Fruit fly (Drosophila melanogaster) whole organism, embryonic: ENCODE data around the gene Rab19.

ENCODE experiments used
- BtbVII ChIP-seq: fragments of 200-800 bp; sonication (Bioruptor generic); optimal IDR thresholded peaks from 3 replicates; lab custom pipeline; 2017; ENCODE audit warnings: missing biosample characterization, mild to moderate bottlenecking, missing genetic modification characterization
- CG10462 ChIP-seq: fragments of 200-800 bp; sonication (Bioruptor generic); optimal IDR thresholded peaks from 2 replicates; lab custom pipeline; 2016; ENCODE audit warnings: missing biosample characterization, missing genetic modification characterization
- CG10959 ChIP-seq: fragments of 200-800 bp; sonication (Bioruptor generic); IDR thresholded peaks from 2 replicates; pipeline ENCODE4 v1.3.6; 2022; ENCODE audit warnings: missing biosample characterization, missing genetic modification characterization
- CG11093 ChIP-seq: fragments of 200-800 bp; sonication (Bioruptor generic); IDR thresholded peaks from 3 replicates; pipeline ENCODE4 v1.3.6; 2022; ENCODE audit warnings: missing biosample characterization, missing genetic modification characterization
- CG12104 ChIP-seq: fragments of 200-800 bp; sonication (Bioruptor generic); optimal IDR thresholded peaks from 3 replicates; lab custom pipeline; 2016; ENCODE audit warnings: missing biosample characterization, missing genetic modification characterization
- CG13624 ChIP-seq: fragments of 200-800 bp; sonication (Bioruptor generic); optimal IDR thresholded peaks from 2 replicates; lab custom pipeline; 2016; ENCODE audit warnings: missing biosample characterization, missing genetic modification characterization
- CG14441 ChIP-seq: fragments of 200-800 bp; sonication (Bioruptor generic); IDR thresholded peaks from 2 replicates; pipeline ENCODE4 v1.3.6; 2022; ENCODE audit warnings: missing biosample characterization, missing genetic modification characterization
- CG14667 ChIP-seq: fragments of 200-800 bp; sonication (Bioruptor generic); IDR thresholded peaks from 2 replicates; pipeline ENCODE4 v1.3.6; 2022; ENCODE audit warnings: missing biosample characterization, missing genetic modification characterization
- CG16779 ChIP-seq: fragments of 200-800 bp; sonication (Bioruptor generic); IDR thresholded peaks from 2 replicates; pipeline ENCODE4 v1.3.6; 2022; ENCODE audit warnings: missing biosample characterization, missing genetic modification characterization
- CG17568 ChIP-seq: fragments of 200-800 bp; sonication (Bioruptor generic); optimal IDR thresholded peaks from 2 replicates; lab custom pipeline; 2018; ENCODE audit warnings: missing biosample characterization, mild to moderate bottlenecking, missing genetic modification characterization, moderate library complexity
- CG17612 ChIP-seq: fragments of 200-800 bp; sonication (Bioruptor generic); IDR thresholded peaks from 2 replicates; pipeline ENCODE4 v1.3.6; 2022; ENCODE audit warnings: missing biosample characterization, missing genetic modification characterization
- CG17912 ChIP-seq: fragments of 200-800 bp; sonication (Bioruptor generic); optimal IDR thresholded peaks from 2 replicates; lab custom pipeline; 2018; ENCODE audit warnings: missing biosample characterization, mild to moderate bottlenecking, missing genetic modification characterization
- CG18476 ChIP-seq: fragments of 200-800 bp; sonication (Bioruptor generic); optimal IDR thresholded peaks from 2 replicates; lab custom pipeline; 2016; ENCODE audit warnings: missing biosample characterization, mild to moderate bottlenecking, missing genetic modification characterization
- CG2116 ChIP-seq: fragments of 200-800 bp; sonication (Bioruptor generic); optimal IDR thresholded peaks from 3 replicates; lab custom pipeline; 2018; ENCODE audit warnings: missing biosample characterization, mild to moderate bottlenecking, missing genetic modification characterization
- CG2712 ChIP-seq: fragments of 200-800 bp; optimal IDR thresholded peaks from 3 replicates; lab custom pipeline; 2019; ENCODE audit warnings: missing biosample characterization, mild to moderate bottlenecking, missing genetic modification characterization, moderate library complexity
- CG33213 ChIP-seq: fragments of 200-800 bp; sonication (Bioruptor generic); optimal IDR thresholded peaks from 3 replicates; lab custom pipeline; 2016; ENCODE audit warnings: missing biosample characterization, missing genetic modification characterization
- CG3847 ChIP-seq: fragments of 200-800 bp; sonication (Bioruptor generic); IDR thresholded peaks from 2 replicates; pipeline ENCODE4 v1.3.6; 2022; ENCODE audit warnings: missing biosample characterization, missing genetic modification characterization
- CG4328 ChIP-seq: fragments of 200-800 bp; sonication (Bioruptor generic); optimal IDR thresholded peaks from 3 replicates; lab custom pipeline; 2017; ENCODE audit warnings: missing biosample characterization, missing genetic modification reagents, missing genetic modification characterization
- CG8281 ChIP-seq: fragments of 200-800 bp; sonication (Bioruptor generic); optimal IDR thresholded peaks from 2 replicates; lab custom pipeline; 2018; ENCODE audit warnings: missing biosample characterization, mild to moderate bottlenecking, missing genetic modification characterization, moderate library complexity
- CG9817 ChIP-seq: fragments of 200-800 bp; sonication (Bioruptor generic); optimal IDR thresholded peaks from 2 replicates; lab custom pipeline; 2018; ENCODE audit warnings: missing biosample characterization, mild to moderate bottlenecking, missing genetic modification characterization, moderate library complexity
- Deaf1 ChIP-seq: fragments of 200-800 bp; optimal IDR thresholded peaks from 3 replicates; lab custom pipeline; 2019; ENCODE audit warnings: missing biosample characterization, mild to moderate bottlenecking, missing genetic modification characterization, moderate library complexity
- Eip74EF ChIP-seq, 2 experiments: fragments of 200-800 bp in 1 of 2; fragments of >200 bp in 1 of 2; sonication (Bioruptor generic) in 1 of 2; optimal IDR thresholded peaks; 2 replicates each; lab custom pipeline; 2017 to 2019; ENCODE audit warnings: missing biosample characterization in 2 of 2, missing genetic modification characterization in 2 of 2, mild to moderate bottlenecking in 1 of 2, moderate library complexity in 1 of 2
- H2.0 ChIP-seq: fragments of 200-800 bp; sonication (Bioruptor generic); IDR thresholded peaks from 2 replicates; pipeline ENCODE4 v1.3.6; 2022; ENCODE audit warnings: missing biosample characterization, missing genetic modification characterization
- Hand ChIP-seq: fragments of 200-800 bp; sonication (Bioruptor generic); optimal IDR thresholded peaks from 2 replicates; lab custom pipeline; 2017; ENCODE audit warnings: mild to moderate bottlenecking, missing biosample characterization, missing genetic modification reagents, missing genetic modification characterization
- MBD-R2 ChIP-seq: fragments of 200-800 bp; sonication (Bioruptor generic); IDR thresholded peaks from 2 replicates; pipeline ENCODE4 v1.3.6; 2022; ENCODE audit warnings: missing biosample characterization, missing genetic modification characterization
- Mad ChIP-seq: fragments of 200-800 bp; sonication (Bioruptor generic); optimal IDR thresholded peaks from 2 replicates; lab custom pipeline; 2016; ENCODE audit warnings: missing biosample characterization, missing genetic modification characterization
- NfI ChIP-seq: fragments of 200-800 bp; sonication (Bioruptor generic); optimal IDR thresholded peaks from 3 replicates; lab custom pipeline; 2018; ENCODE audit warnings: missing biosample characterization, mild to moderate bottlenecking, missing genetic modification characterization, moderate library complexity
- TFAM ChIP-seq: fragments of 200-800 bp; sonication (Bioruptor generic); optimal IDR thresholded peaks from 2 replicates; lab custom pipeline; 2017; ENCODE audit warnings: missing biosample characterization, missing genetic modification characterization, inconsistent platforms
- ap ChIP-seq: fragments of 200-800 bp; sonication (Bioruptor generic); IDR thresholded peaks from 2 replicates; pipeline ENCODE4 v1.3.6; 2022; ENCODE audit warnings: missing biosample characterization, missing genetic modification characterization
- bab2 ChIP-seq: fragments of 200-800 bp; sonication (Bioruptor generic); optimal IDR thresholded peaks from 2 replicates; lab custom pipeline; 2016; ENCODE audit warnings: missing biosample characterization, missing genetic modification characterization
- cad ChIP-seq: fragments of >200 bp; optimal IDR thresholded peaks from 2 replicates; lab custom pipeline; 2017; ENCODE audit warnings: missing biosample characterization, missing genetic modification characterization
- cas ChIP-seq: fragments of 200-800 bp; sonication (Bioruptor generic); IDR thresholded peaks from 2 replicates; pipeline ENCODE4 v1.3.6; 2022; ENCODE audit warnings: missing biosample characterization, missing genetic modification characterization
- cato ChIP-seq: fragments of 200-800 bp; sonication (Bioruptor generic); optimal IDR thresholded peaks from 2 replicates; lab custom pipeline; 2016; ENCODE audit warnings: missing biosample characterization, missing genetic modification characterization, borderline replicate concordance
- ci ChIP-seq: fragments of 200-800 bp; sonication (Bioruptor generic); IDR thresholded peaks from 3 replicates; pipeline ENCODE4 v1.3.6; 2022; ENCODE audit warnings: missing biosample characterization, missing genetic modification characterization
- dati ChIP-seq: fragments of 200-800 bp; sonication (Bioruptor generic); IDR thresholded peaks from 2 replicates; pipeline ENCODE4 v1.3.6; 2022; ENCODE audit warnings: missing biosample characterization, missing genetic modification characterization
- ewg ChIP-seq: fragments of 200-800 bp; sonication (Bioruptor generic); optimal IDR thresholded peaks from 3 replicates; lab custom pipeline; 2017; ENCODE audit warnings: mild to moderate bottlenecking, missing biosample characterization, missing genetic modification reagents, missing genetic modification characterization
- fd64A ChIP-seq: fragments of 200-800 bp; sonication (Bioruptor generic); optimal IDR thresholded peaks from 3 replicates; lab custom pipeline; 2018; ENCODE audit warnings: missing biosample characterization, mild to moderate bottlenecking, missing genetic modification characterization
- gce ChIP-seq: fragments of 200-800 bp; sonication (Bioruptor generic); IDR thresholded peaks from 3 replicates; pipeline ENCODE4 v1.3.6; 2022; ENCODE audit warnings: missing biosample characterization, missing genetic modification characterization
- hth ChIP-seq: fragments of >200 bp; optimal IDR thresholded peaks from 2 replicates; lab custom pipeline; 2017; ENCODE audit warnings: inconsistent platforms
- kni ChIP-seq: fragments of 200-800 bp; sonication (Bioruptor generic); optimal IDR thresholded peaks from 3 replicates; lab custom pipeline; 2017; ENCODE audit warnings: mild to moderate bottlenecking, missing biosample characterization, missing genetic modification reagents, missing genetic modification characterization
- pros ChIP-seq: fragments of 200-800 bp; sonication (Bioruptor generic); optimal IDR thresholded peaks from 3 replicates; lab custom pipeline; 2019; ENCODE audit warnings: missing biosample characterization, mild to moderate bottlenecking, missing genetic modification characterization, moderate library complexity
- sisA ChIP-seq: fragments of 200-800 bp; sonication (Bioruptor generic); IDR thresholded peaks from 2 replicates; pipeline ENCODE4 v1.3.6; 2022; ENCODE audit warnings: missing biosample characterization, missing genetic modification characterization
- sug ChIP-seq: fragments of 200-800 bp; optimal IDR thresholded peaks from 2 replicates; lab custom pipeline; 2019; ENCODE audit warnings: missing biosample characterization, mild to moderate bottlenecking, missing genetic modification characterization, moderate library complexity
- vfl ChIP-seq: fragments of 200-800 bp; sonication (Bioruptor generic); optimal IDR thresholded peaks from 2 replicates; lab custom pipeline; 2016; ENCODE audit warnings: missing biosample characterization, missing genetic modification characterization
- vnd ChIP-seq: fragments of 200-800 bp; sonication (Bioruptor generic); IDR thresholded peaks from 3 replicates; pipeline ENCODE4 v1.3.6; 2022; ENCODE audit warnings: missing biosample characterization, missing genetic modification characterization; ENCODE audit not compliant: partially characterized antibody
- wdn ChIP-seq: fragments of 200-800 bp; sonication (Bioruptor generic); IDR thresholded peaks from 2 replicates; pipeline ENCODE4 v1.3.6; 2022; ENCODE audit warnings: missing biosample characterization, missing genetic modification characterization
- zen2 ChIP-seq: fragments of 200-800 bp; sonication (Bioruptor generic); IDR thresholded peaks from 3 replicates; pipeline ENCODE4 v1.3.6; 2022; ENCODE audit warnings: missing biosample characterization, missing genetic modification characterization; ENCODE audit not compliant: partially characterized antibody
- zfh2 ChIP-seq: fragments of 200-800 bp; sonication (Bioruptor generic); optimal IDR thresholded peaks from 2 replicates; lab custom pipeline; 2016; ENCODE audit warnings: missing biosample characterization, missing genetic modification characterization

The Rab19 gene

DNA sequence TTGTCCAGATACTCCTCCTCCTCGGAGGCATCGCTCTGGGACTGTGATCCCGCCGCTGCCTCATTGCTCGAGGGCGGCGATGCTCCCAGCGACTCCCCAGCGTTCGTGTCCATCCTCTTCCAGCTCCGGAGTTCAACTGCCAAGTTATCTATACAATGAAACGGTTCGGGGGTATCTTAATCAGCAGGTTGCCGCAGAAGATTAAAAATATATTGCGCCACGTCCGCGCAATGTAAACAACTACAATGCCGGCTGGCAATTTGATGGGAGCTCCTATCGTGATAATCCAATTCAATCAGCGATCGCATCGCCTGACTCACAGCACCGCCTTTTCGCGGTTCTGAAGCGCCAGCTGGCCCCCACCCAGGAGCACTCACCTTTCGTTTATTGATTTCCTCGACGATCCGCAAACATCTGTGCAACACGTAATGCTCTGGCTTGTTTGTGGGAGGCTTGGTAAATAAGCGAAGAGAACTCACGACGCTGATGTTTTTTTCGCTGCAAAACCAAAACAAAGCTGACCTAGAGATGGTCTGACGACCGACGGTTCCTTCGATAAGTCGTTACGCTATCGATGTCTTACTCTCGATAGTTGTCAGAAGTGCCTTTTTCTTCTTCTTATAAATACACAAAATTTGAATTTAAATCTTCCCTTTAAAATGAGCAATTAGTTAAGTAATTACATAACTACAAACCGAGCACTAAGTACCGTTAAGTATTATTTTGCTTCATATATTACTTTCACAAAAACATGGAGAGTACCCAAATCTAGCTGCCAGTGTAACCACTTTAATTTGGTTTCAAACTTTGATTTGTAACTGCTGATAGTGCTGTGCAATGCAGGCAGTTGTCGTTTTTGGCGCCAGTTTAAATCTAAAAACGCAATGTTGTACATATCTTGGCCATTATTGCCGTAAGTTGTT, 7.2 kb upstream of the Rab19 start, which contains the start of gene cert (continued):
- TF ChIP-seq kni (GFP tag; lab: Kevin White, UChicago): no peak
- no peak for TF ChIP-seq CG18476 (GFP tag; lab: Kevin White, UChicago)
- TF ChIP-seq CG17612 (GFP tag; lab: Robert Waterston, UW): no peak
- no peak for TF ChIP-seq hth
- TF ChIP-seq CG14441 (GFP tag; lab: Robert Waterston, UW): no peak
- no peak for TF ChIP-seq fd64A
- TF ChIP-seq CG2712: peak; percentile 17
- TF ChIP-seq CG17912: no peak
- peak; percentile 76 for TF ChIP-seq sug (tag; lab: Kevin White, UChicago)
- TF ChIP-seq NfI (GFP tag; lab: Kevin White, UChicago): no peak
- TF ChIP-seq CG12104 (GFP tag; lab: Kevin White, UChicago): peak; percentile 10
- TF ChIP-seq ewg (GFP tag; lab: Kevin White, UChicago): no peak
- peak; percentile 92 for TF ChIP-seq CG2116 (GFP tag; lab: Kevin White, UChicago)
- TF ChIP-seq zen2 (GFP tag; lab: Robert Waterston, UW): peak; percentile 66
- no peak for TF ChIP-seq BtbVII (GFP tag; lab: Kevin White, UChicago)
- no peak for TF ChIP-seq sisA (GFP tag; lab: Robert Waterston, UW)
- peak; percentile 33 for TF ChIP-seq CG17568 (GFP tag; lab: Kevin White, UChicago)
- no peak for TF ChIP-seq CG8281
- no peak for TF ChIP-seq pros (GFP tag; lab: Kevin White, UChicago)
- TF ChIP-seq wdn (GFP tag; lab: Robert Waterston, UW): no peak
- no peak for TF ChIP-seq CG11093 (GFP tag; lab: Robert Waterston, UW)
- peak; percentile 10 for TF ChIP-seq CG13624 (GFP tag; lab: Kevin White, UChicago)
- peak; percentile 71 for TF ChIP-seq MBD-R2 (GFP tag; lab: Robert Waterston, UW)
- TF ChIP-seq Mad: no peak
- TF ChIP-seq bab2: peak; percentile 35
- TF ChIP-seq cas (GFP tag; lab: Robert Waterston, UW): no peak
- no peak for TF ChIP-seq ci (GFP tag; lab: Robert Waterston, UW)
- TF ChIP-seq TFAM (GFP tag; lab: Kevin White, UChicago): no peak
- peak; percentile 18 for TF ChIP-seq Hand
- no peak for TF ChIP-seq CG10462 (GFP tag; lab: Kevin White, UChicago)
- TF ChIP-seq ap (GFP tag; lab: Robert Waterston, UW): no peak
- peak; percentile 49 for TF ChIP-seq CG3847
- TF ChIP-seq CG16779 (GFP tag; lab: Robert Waterston, UW): no peak
- no peak for TF ChIP-seq cato (GFP tag; lab: Kevin White, UChicago)
- no peak for TF ChIP-seq vfl (GFP tag; lab: Kevin White, UChicago)
- TF ChIP-seq CG4328 (GFP tag; lab: Kevin White, UChicago): peak; percentile 19
- no peak for TF ChIP-seq CG14667 (GFP tag; lab: Robert Waterston, UW)
- peak; percentile 90 for TF ChIP-seq vnd (GFP tag; lab: Robert Waterston, UW)
- TF ChIP-seq zfh2: no peak
- TF ChIP-seq CG10959 (GFP tag; lab: Robert Waterston, UW): no peak
- no peak for TF ChIP-seq dati
- TF ChIP-seq gce: no peak
- TF ChIP-seq cad: no peak
- TF ChIP-seq CG9817 (tag; lab: Kevin White, UChicago): no peak
- TF ChIP-seq Eip74EF (GFP tag; optimal IDR thresholded peaks at IDR 0.05; lab: Kevin White, UChicago): peak in 1 of 2 experiments; percentile 20
- no peak for TF ChIP-seq H2.0 (GFP tag; lab: Robert Waterston, UW)
- TF ChIP-seq CG33213 (GFP tag; lab: Kevin White, UChicago): peak; percentile 17
- peak; percentile 12 for TF ChIP-seq Deaf1
